Worm (Caenorhabditis elegans) whole organism, L2 larva: Measurements from ENCODE around the gene dct-1.

Experiments
- C34F6.9 ChIP-seq: fragments of 150-350 bp; optimal IDR thresholded peaks from 2 replicates; lab custom pipeline; 2014; ENCODE audit warnings: missing biosample characterization, missing genetic modification characterization
- F13H6.1 ChIP-seq: sonication (generic microtip); optimal IDR thresholded peaks from 2 replicates; lab custom pipeline; 2016; ENCODE audit warnings: missing genetic modification characterization, missing compliant biosample characterization
- R02D3.7 ChIP-seq: fragments of 150-350 bp; optimal IDR thresholded peaks from 2 replicates; lab custom pipeline; 2014; ENCODE audit warnings: missing biosample characterization, missing genetic modification characterization
- Y55F3AM.14 ChIP-seq: fragments of 200-800 bp; sonication (Bioruptor generic); optimal IDR thresholded peaks from 2 replicates; lab custom pipeline; 2018; ENCODE audit warnings: mild to moderate bottlenecking, missing genetic modification characterization, missing compliant biosample characterization
- alr-1 ChIP-seq: fragments of 150-350 bp; optimal IDR thresholded peaks from 2 replicates; lab custom pipeline; 2014; ENCODE audit warnings: missing biosample characterization, missing genetic modification characterization
- aly-2 ChIP-seq: fragments of 150-350 bp; optimal IDR thresholded peaks from 2 replicates; lab custom pipeline; 2014; ENCODE audit warnings: missing biosample characterization, missing genetic modification characterization
- ama-1 ChIP-seq: fragments of 150-350 bp; optimal IDR thresholded peaks from 2 replicates; lab custom pipeline; 2018; ENCODE audit warnings: inconsistent platforms
- blmp-1 ChIP-seq: sonication (generic microtip); optimal IDR thresholded peaks from 2 replicates; lab custom pipeline; 2017; ENCODE audit warnings: missing genetic modification characterization, mild to moderate bottlenecking, missing compliant biosample characterization, antibody characterized with exemption, moderate library complexity; ENCODE audit not compliant: insufficient read depth
- ceh-16 ChIP-seq: fragments of 150-350 bp; optimal IDR thresholded peaks from 2 replicates; lab custom pipeline; 2014; ENCODE audit warnings: missing biosample characterization, missing genetic modification characterization
- ceh-82 ChIP-seq: fragments of 150-350 bp; optimal IDR thresholded peaks from 2 replicates; lab custom pipeline; 2014; ENCODE audit warnings: missing biosample characterization, missing genetic modification characterization
- crh-2 ChIP-seq: sonication (generic microtip); optimal IDR thresholded peaks from 2 replicates; lab custom pipeline; 2017; ENCODE audit warnings: missing biosample characterization, missing genetic modification characterization
- dmd-4 ChIP-seq: sonication (generic microtip); optimal IDR thresholded peaks from 2 replicates; lab custom pipeline; 2017; ENCODE audit warnings: missing biosample characterization, missing genetic modification characterization
- egl-27 ChIP-seq: sonication (generic microtip); optimal IDR thresholded peaks from 3 replicates; lab custom pipeline; 2017; ENCODE audit warnings: missing biosample characterization, missing genetic modification reagents, missing genetic modification characterization
- fos-1 ChIP-seq: fragments of 150-350 bp; optimal IDR thresholded peaks from 2 replicates; lab custom pipeline; 2014; ENCODE audit warnings: missing biosample characterization, missing genetic modification characterization
- gmeb-1 ChIP-seq: fragments of 150-350 bp; optimal IDR thresholded peaks from 2 replicates; lab custom pipeline; 2014; ENCODE audit warnings: missing biosample characterization, missing genetic modification characterization
- lin-11 ChIP-seq: fragments of 150-350 bp; sonication (generic microtip); optimal IDR thresholded peaks from 2 replicates; lab custom pipeline; 2014; ENCODE audit warnings: missing biosample characterization, missing genetic modification characterization, inconsistent platforms, mixed read lengths
- lin-13 ChIP-seq: fragments of 150-350 bp; optimal IDR thresholded peaks from 2 replicates; lab custom pipeline; 2014; ENCODE audit warnings: missing biosample characterization, missing genetic modification reagents, missing genetic modification characterization
- lsy-2 ChIP-seq, 2 experiments: fragments of 150-350 bp in 1 of 2; sonication (generic microtip) in 1 of 2; optimal IDR thresholded peaks; 2 replicates each; lab custom pipeline; 2014 to 2017; ENCODE audit warnings: missing biosample characterization in 2 of 2, missing genetic modification characterization in 2 of 2
- mab-5 ChIP-seq: fragments of 150-350 bp; optimal IDR thresholded peaks from 2 replicates; lab custom pipeline; 2014; ENCODE audit warnings: missing biosample characterization, missing genetic modification characterization
- mbf-1 ChIP-seq: sonication (generic microtip); optimal IDR thresholded peaks from 2 replicates; lab custom pipeline; 2017; ENCODE audit warnings: missing biosample characterization, missing genetic modification characterization
- mdl-1 ChIP-seq, 2 experiments: fragments of 150-350 bp in 1 of 2; sonication (generic microtip) in 1 of 2; optimal IDR thresholded peaks; 2 replicates each; lab custom pipeline; 2017; ENCODE audit warnings: missing biosample characterization in 2 of 2, missing genetic modification characterization in 2 of 2
- nhr-11 ChIP-seq: fragments of 150-350 bp; optimal IDR thresholded peaks from 2 replicates; lab custom pipeline; 2014; ENCODE audit warnings: missing biosample characterization, missing genetic modification characterization
- nhr-12 ChIP-seq: fragments of 150-350 bp; optimal IDR thresholded peaks from 2 replicates; lab custom pipeline; 2014; ENCODE audit warnings: missing biosample characterization, missing genetic modification characterization
- nhr-129 ChIP-seq: fragments of 150-350 bp; optimal IDR thresholded peaks from 2 replicates; lab custom pipeline; 2014; ENCODE audit warnings: missing biosample characterization, missing genetic modification characterization
- nhr-21 ChIP-seq: fragments of 150-350 bp; optimal IDR thresholded peaks from 2 replicates; lab custom pipeline; 2014; ENCODE audit warnings: missing biosample characterization, missing genetic modification characterization
- nhr-23 ChIP-seq: fragments of 150-350 bp; optimal IDR thresholded peaks from 2 replicates; lab custom pipeline; 2014; ENCODE audit warnings: missing biosample characterization, missing genetic modification reagents, missing genetic modification characterization
- nhr-237 ChIP-seq: fragments of 150-350 bp; optimal IDR thresholded peaks from 2 replicates; lab custom pipeline; 2014; ENCODE audit warnings: missing biosample characterization, missing genetic modification characterization
- nhr-25 ChIP-seq: fragments of 150-350 bp; sonication (generic microtip); optimal IDR thresholded peaks from 3 replicates; lab custom pipeline; 2014; ENCODE audit warnings: missing biosample characterization, missing genetic modification characterization
- nhr-6 ChIP-seq: fragments of 150-350 bp; optimal IDR thresholded peaks from 2 replicates; lab custom pipeline; 2014; ENCODE audit warnings: missing biosample characterization, missing genetic modification characterization
- nhr-77 ChIP-seq: fragments of 150-350 bp; optimal IDR thresholded peaks from 2 replicates; lab custom pipeline; 2014; ENCODE audit warnings: missing biosample characterization, missing genetic modification characterization
- sem-4 ChIP-seq: fragments of 150-350 bp; optimal IDR thresholded peaks from 2 replicates; lab custom pipeline; 2014; ENCODE audit warnings: missing biosample characterization, missing genetic modification reagents, missing genetic modification characterization
- skn-1 ChIP-seq: sonication (generic microtip); optimal IDR thresholded peaks from 2 replicates; lab custom pipeline; 2017; ENCODE audit warnings: missing biosample characterization, missing genetic modification characterization
- sma-3 ChIP-seq: sonication (generic microtip); optimal IDR thresholded peaks from 2 replicates; lab custom pipeline; 2016; ENCODE audit warnings: missing genetic modification reagents, missing genetic modification characterization, missing compliant biosample characterization
- sma-9 ChIP-seq, 2 experiments: fragments of 150-350 bp in 1 of 2; sonication (generic microtip) in 1 of 2; optimal IDR thresholded peaks; 2 replicates each; lab custom pipeline; 2014 to 2016; ENCODE audit warnings: missing genetic modification characterization in 2 of 2, mild to moderate bottlenecking in 1 of 2, missing biosample characterization in 1 of 2, missing compliant biosample characterization in 1 of 2, missing genetic modification reagents in 1 of 2, moderate library complexity in 1 of 2
- snpc-4 ChIP-seq: fragments of 150-350 bp; optimal IDR thresholded peaks from 2 replicates; lab custom pipeline; 2014; ENCODE audit warnings: missing biosample characterization, missing genetic modification characterization
- unc-39 ChIP-seq: fragments of 150-350 bp; optimal IDR thresholded peaks from 2 replicates; lab custom pipeline; 2014; ENCODE audit warnings: missing biosample characterization, missing genetic modification characterization
- unc-62 ChIP-seq: fragments of 150-350 bp; optimal IDR thresholded peaks from 2 replicates; lab custom pipeline; 2014; ENCODE audit warnings: missing biosample characterization, missing genetic modification reagents, missing genetic modification characterization
- zag-1 ChIP-seq: fragments of 150-350 bp; optimal IDR thresholded peaks from 2 replicates; lab custom pipeline; 2014; ENCODE audit warnings: missing biosample characterization, missing genetic modification characterization
- ztf-1 ChIP-seq: fragments of 200-800 bp; sonication (Bioruptor generic); conservative IDR thresholded peaks from 2 replicates; pipeline ENCODE4 v1.3.6; 2022; ENCODE audit warnings: missing genetic modification characterization, missing compliant biosample characterization
- ztf-11 ChIP-seq: sonication (generic microtip); optimal IDR thresholded peaks from 2 replicates; lab custom pipeline; 2017; ENCODE audit warnings: missing biosample characterization, missing genetic modification characterization
- ztf-4 ChIP-seq: fragments of 150-350 bp; optimal IDR thresholded peaks from 2 replicates; lab custom pipeline; 2014; ENCODE audit warnings: missing biosample characterization, missing genetic modification characterization

The dct-1 gene

DNA sequence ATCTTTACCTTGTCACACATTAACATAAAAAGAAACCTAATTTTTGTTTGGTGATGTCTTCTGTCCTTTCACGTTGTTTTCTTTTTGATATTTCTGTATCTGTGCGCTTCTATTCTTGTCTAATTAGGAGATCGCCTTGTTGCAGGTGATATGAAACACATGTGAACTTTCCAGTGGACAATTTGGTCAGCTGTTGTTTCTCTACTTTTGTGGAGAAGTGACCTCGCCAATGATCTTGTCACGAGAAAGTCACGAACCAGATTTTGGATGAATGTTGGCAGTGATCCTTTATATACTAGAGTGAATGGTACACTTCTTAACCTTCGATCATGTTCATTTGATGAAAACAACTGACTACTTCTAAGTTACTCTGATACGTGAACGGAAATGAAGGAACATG, 21.7 kb upstream of the dct-1 start:
- TF ChIP-seq unc-39 (tag; lab: Kevin White, UChicago) (no peak), sma-3 (GFP tag; lab: Kevin White, UChicago) (no peak), nhr-11 (tag; lab: Kevin White, UChicago) (no peak), alr-1 (tag; lab: Kevin White, UChicago) (no peak), ceh-16 (tag; lab: Kevin White, UChicago) (no peak), nhr-129 (tag; lab: Kevin White, UChicago) (peak; percentile 45), lsy-2 (tag; optimal IDR thresholded peaks at IDR 0.05; lab: Kevin White, UChicago) (no peak), ztf-11 (tag; lab: Kevin White, UChicago) (no peak)
- TF ChIP-seq, all 48 proteins: peak for 1

DNA sequence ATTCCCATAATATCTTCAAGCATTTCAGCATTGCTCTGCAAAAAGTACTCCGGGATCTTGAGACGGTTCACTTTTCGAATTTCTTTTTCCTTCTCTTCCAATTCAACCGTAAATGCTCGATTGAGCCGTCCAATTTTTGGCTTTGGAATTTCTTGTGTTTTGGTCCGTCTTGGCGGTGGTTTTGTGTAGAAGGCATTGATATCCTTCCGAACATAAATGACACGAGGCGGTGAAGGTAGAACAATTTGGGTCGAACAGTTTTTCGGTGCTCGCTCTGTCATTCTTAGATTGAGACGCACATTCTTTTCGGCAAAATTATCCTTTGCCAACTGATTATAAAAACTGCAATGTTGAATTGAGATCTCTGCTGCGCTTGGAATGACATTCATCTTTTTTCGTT, 11.5 kb upstream of the dct-1 start:
- TF ChIP-seq nhr-23 (tag; lab: Kevin White, UChicago) (no peak), blmp-1 (no peak), mab-5 (tag; lab: Kevin White, UChicago) (no peak), F13H6.1 (tag; lab: Kevin White, UChicago) (no peak), snpc-4 (no peak), ztf-1 (no peak), unc-39 (tag; lab: Kevin White, UChicago) (no peak), sma-9 (GFP tag; optimal IDR thresholded peaks at IDR 0.05; lab: Kevin White, UChicago) (no peak), sma-9 (tag; optimal IDR thresholded peaks at IDR 0.05; lab: Kevin White, UChicago) (no peak), ztf-4 (no peak), zag-1 (tag; lab: Kevin White, UChicago) (no peak), lin-11 (tag; lab: Kevin White, UChicago) (no peak), Y55F3AM.14 (no peak), alr-1 (tag; lab: Kevin White, UChicago) (no peak), nhr-25 (no peak), C34F6.9 (tag; lab: Kevin White, UChicago) (no peak), skn-1 (tag; lab: Kevin White, UChicago) (no peak)

ce11 chrX:7944999-7945398, 9.2 kb upstream of the dct-1 start, which contains the start of gene tnt-3:
TSS of gene tnt-3 (minus strand) at chrX:7945099.
- no peak for TF ChIP-seq dmd-4 (tag; lab: Kevin White, UChicago)
- TF ChIP-seq snpc-4 = no peak
- no peak for TF ChIP-seq R02D3.7 (tag; lab: Kevin White, UChicago)
- no peak for TF ChIP-seq nhr-21 (tag; lab: Kevin White, UChicago)
- no peak for TF ChIP-seq egl-27 (tag; lab: Kevin White, UChicago)
- no peak for TF ChIP-seq nhr-23 (tag; lab: Kevin White, UChicago)

DNA sequence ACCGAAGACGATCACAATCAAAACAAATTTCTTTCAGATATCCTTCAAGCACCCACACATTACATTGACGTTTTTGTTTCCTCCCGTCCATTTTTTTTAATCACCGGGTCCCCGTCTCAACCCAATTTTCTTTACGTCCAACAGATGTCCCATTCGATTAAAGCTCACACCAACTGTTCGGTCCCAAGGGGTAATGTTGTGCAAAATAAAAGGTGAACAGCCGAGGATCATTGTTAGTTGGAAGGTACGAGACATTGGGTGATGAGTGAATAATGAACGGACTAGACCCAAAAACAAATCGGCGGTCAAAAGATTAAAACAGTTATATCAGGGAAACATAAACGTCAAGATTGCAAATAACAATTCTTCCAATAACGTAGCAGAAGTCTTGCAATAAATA, 8.7 kb upstream of the dct-1 start:
- TF ChIP-seq nhr-129 (tag; lab: Kevin White, UChicago) (no peak), F13H6.1 (tag; lab: Kevin White, UChicago) (peak; percentile 25)

ce11 chrX:7951578-7951977, 2.6 kb upstream of the dct-1 start:
- TF ChIP-seq nhr-23 (tag; lab: Kevin White, UChicago) = no peak
- TF ChIP-seq skn-1 (tag; lab: Kevin White, UChicago) = no peak
- TF ChIP-seq lin-11 (tag; lab: Kevin White, UChicago) = peak; percentile 92
- TF ChIP-seq ceh-16 (tag; lab: Kevin White, UChicago) = peak; percentile 14
- TF ChIP-seq lin-13 (GFP tag; lab: Kevin White, UChicago) = peak; percentile 67
- peak; percentile 74 for TF ChIP-seq sma-3 (GFP tag; lab: Kevin White, UChicago)
- TF ChIP-seq sem-4 (tag; lab: Kevin White, UChicago) = peak; percentile 81
- peak; percentile 71 for TF ChIP-seq zag-1 (tag; lab: Kevin White, UChicago)
- no peak for TF ChIP-seq R02D3.7 (tag; lab: Kevin White, UChicago)
- TF ChIP-seq sma-9 (GFP tag; optimal IDR thresholded peaks at IDR 0.05; lab: Kevin White, UChicago) = peak; percentile 86
- TF ChIP-seq sma-9 (tag; optimal IDR thresholded peaks at IDR 0.05; lab: Kevin White, UChicago) = no peak
- TF ChIP-seq aly-2 (tag; lab: Kevin White, UChicago) = no peak
- peak; percentile 18 to 80 for TF ChIP-seq lsy-2 (tag; optimal IDR thresholded peaks at IDR 0.05; lab: Kevin White, UChicago)
- TF ChIP-seq dmd-4 (tag; lab: Kevin White, UChicago) = no peak
- peak; percentile 53 for TF ChIP-seq egl-27 (tag; lab: Kevin White, UChicago)
- TF ChIP-seq snpc-4 = no peak
- TF ChIP-seq C34F6.9 (tag; lab: Kevin White, UChicago) = peak; percentile 93
- peak; percentile 42 for TF ChIP-seq gmeb-1 (tag; lab: Kevin White, UChicago)
- peak; percentile 85 for TF ChIP-seq nhr-21 (tag; lab: Kevin White, UChicago)
- TF ChIP-seq nhr-129 (tag; lab: Kevin White, UChicago) = peak; percentile 91
- TF ChIP-seq alr-1 (tag; lab: Kevin White, UChicago) = no peak
- TF ChIP-seq nhr-237 = no peak
- peak; percentile 82 for TF ChIP-seq F13H6.1 (tag; lab: Kevin White, UChicago)
- TF ChIP-seq ceh-82 = no peak
- peak; percentile 77 for TF ChIP-seq Y55F3AM.14
- TF ChIP-seq mdl-1 (tag; optimal IDR thresholded peaks at IDR 0.05; lab: Kevin White, UChicago) = peak; percentile 55 to 80
- TF ChIP-seq nhr-12 (tag; lab: Kevin White, UChicago) = no peak
- TF ChIP-seq ama-1 = no peak
- no peak for TF ChIP-seq mbf-1
- peak; percentile 38 for TF ChIP-seq ztf-4
- peak; percentile 61 for TF ChIP-seq nhr-25
- peak; percentile 23 for TF ChIP-seq fos-1 (tag; lab: Kevin White, UChicago)
- TF ChIP-seq crh-2 (tag; lab: Kevin White, UChicago) = peak; percentile 82
- peak; percentile 77 for TF ChIP-seq nhr-6
- TF ChIP-seq unc-62 (GFP tag; lab: Kevin White, UChicago) = no peak
- TF ChIP-seq nhr-77 (tag; lab: Kevin White, UChicago) = no peak
- TF ChIP-seq mab-5 (tag; lab: Kevin White, UChicago) = peak; percentile 64
- no peak for TF ChIP-seq unc-39 (tag; lab: Kevin White, UChicago)
- no peak for TF ChIP-seq ztf-11 (tag; lab: Kevin White, UChicago)
